Fruit fly (Drosophila melanogaster) whole organism: ENCODE measurements around the gene Boh2.

ENCODE experiments used
- CG8478 ChIP-seq: fragments of >200 bp; optimal IDR thresholded peaks from 2 replicates; lab custom pipeline; 2018; ENCODE audit warnings: inconsistent platforms
- usp ChIP-seq: fragments of >200 bp; optimal IDR thresholded peaks from 2 replicates; lab custom pipeline; 2017; ENCODE audit warnings: missing biosample characterization, missing genetic modification characterization, mixed read lengths

DNA sequence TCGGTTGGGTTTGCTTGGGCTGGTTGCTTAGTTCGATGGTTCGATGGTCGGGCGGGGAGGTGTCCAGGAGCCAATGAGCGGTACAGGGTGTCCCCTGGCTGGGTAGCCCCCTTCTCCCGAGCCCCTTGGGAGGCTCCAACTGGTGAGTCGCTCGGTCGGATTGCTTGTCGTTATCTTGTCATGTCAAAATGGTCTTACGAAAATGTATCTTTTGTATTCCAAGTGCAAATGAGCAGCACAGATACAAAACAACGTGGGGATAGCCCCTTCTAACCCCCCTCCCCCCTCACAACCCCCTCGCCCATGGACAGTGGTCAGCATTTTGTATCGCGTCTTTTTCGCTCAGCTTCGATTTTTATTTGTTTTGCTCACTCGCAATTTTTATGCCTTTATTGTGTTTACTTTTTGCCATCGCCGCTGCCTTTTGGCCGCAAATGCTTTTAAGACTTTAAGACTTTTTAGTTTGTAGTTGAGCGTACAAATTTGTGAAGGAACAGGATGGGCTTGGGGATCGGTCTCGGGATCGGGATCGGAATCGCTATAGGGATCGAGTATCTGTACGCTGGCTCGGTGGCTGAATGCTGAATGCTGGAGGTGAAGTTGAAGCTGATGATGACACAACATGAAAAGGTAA lies 3.9 kb downstream of the Boh2 start:
- TF ChIP-seq CG8478 (lab: Kevin White, UChicago) (no peak), usp (GFP tag; lab: Kevin White, UChicago) (no peak)
